Worm (Caenorhabditis elegans) whole organism, young adult: ENCODE results near the gene chil-18.

Source experiments
- cebp-2 ChIP-seq: fragments of 200-800 bp; sonication (Bioruptor generic); IDR thresholded peaks from 2 replicates; pipeline ENCODE4 v1.3.6; 2022; ENCODE audit warnings: missing genetic modification characterization, missing compliant biosample characterization
- snpc-4 ChIP-seq, 5 experiments: fragments of 150-350 bp in 1 of 5; sonication (generic microtip) in 4 of 5; optimal IDR thresholded peaks; 2 replicates each; lab custom pipeline; 2014 to 2018; ENCODE audit warnings: missing genetic modification characterization in 5 of 5, missing biosample characterization in 3 of 5, antibody characterized with exemption in 2 of 5, mild to moderate bottlenecking in 2 of 5, missing compliant biosample characterization in 2 of 5, missing genotype in 2 of 5, moderate library complexity in 2 of 5, missing genetic modification reagents in 1 of 5

ce11 chrII:9407020-9407419 lies 41.0 kb upstream of the chil-18 start, which contains the start of gene mpz-6:
- TF ChIP-seq cebp-2 (no peak), snpc-4 (GFP tag; optimal IDR thresholded peaks at IDR 0.05; lab: Kevin White, UChicago) (no peak), snpc-4 (tag; optimal IDR thresholded peaks at IDR 0.05; lab: Kevin White, UChicago) (no peak)
